In the genomic region with DNA sequence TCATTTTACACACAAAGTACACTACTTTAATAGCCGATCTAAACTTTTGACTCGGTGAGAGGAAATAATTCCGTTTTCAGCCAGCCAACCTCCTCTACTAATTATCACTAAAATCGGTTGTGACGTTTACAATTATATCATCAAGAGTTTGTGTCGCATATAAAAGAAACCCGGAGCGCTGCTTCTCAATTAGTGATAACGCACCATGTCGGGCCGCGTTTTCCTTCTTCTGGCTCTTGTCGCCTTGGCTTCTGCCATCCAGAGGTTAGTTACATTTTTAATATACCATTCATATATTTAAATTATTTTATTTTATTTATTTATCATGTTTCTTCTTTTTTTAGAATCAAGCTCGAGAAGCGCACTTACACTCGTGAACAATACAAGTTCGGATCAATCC, we compare ENCODE assay signal across 5 worm cellular contexts.
A peak's percentile ranks its signal among the peaks of the same experiment; 100 is the strongest.
TF ChIP-seq lines count a peak whose summit lies in the region.

A gene (plus strand): TSS at position 79 of the 400 bp plus-strand sequence.

TF ChIP-seq in whole organism, L1 larva, 84 proteins besides CTCF, POLR2A, EP300 and RAD21:
- TF ChIP-seq swsn-7 (tag; optimal IDR thresholded peaks at IDR 0.05; lab: Kevin White, UChicago) (no peak), zip-4 (GFP tag; optimal IDR thresholded peaks at IDR 0.05; lab: Kevin White, UChicago) (no peak), mdl-1 (tag; optimal IDR thresholded peaks at IDR 0.05; lab: Kevin White, UChicago) (no peak), ces-1 (GFP tag; optimal IDR thresholded peaks at IDR 0.05; lab: Kevin White, UChicago) (no peak), unc-62 (GFP tag; optimal IDR thresholded peaks at IDR 0.05; lab: Kevin White, UChicago) (no peak), lin-35 (GFP tag; optimal IDR thresholded peaks at IDR 0.05; lab: Kevin White, UChicago) (peak in 1 of 2 experiments; percentile 21), elt-2 (tag; optimal IDR thresholded peaks at IDR 0.05; lab: Kevin White, UChicago) (peak; percentile 39)
TF ChIP-seq in whole organism, L1 larva: peak in this region for 2.

TF ChIP-seq in whole organism, L2 larva, 48 proteins besides CTCF, POLR2A, EP300 and RAD21:
- peak; percentile 15 for TF ChIP-seq fos-1 (tag; optimal IDR thresholded peaks at IDR 0.05; lab: Kevin White, UChicago)
- TF ChIP-seq ztf-11 (tag; optimal IDR thresholded peaks at IDR 0.05; lab: Kevin White, UChicago), result no peak
- TF ChIP-seq gmeb-1 (tag; optimal IDR thresholded peaks at IDR 0.05; lab: Kevin White, UChicago), result peak; percentile 14

TF ChIP-seq in whole organism, L3 larva, 47 proteins besides CTCF, POLR2A, EP300 and RAD21:
- TF ChIP-seq nhr-237 (tag; optimal IDR thresholded peaks at IDR 0.05; lab: Kevin White, UChicago) (no peak), nhr-25 (tag; optimal IDR thresholded peaks at IDR 0.05; lab: Kevin White, UChicago) (no peak), zag-1 (tag; optimal IDR thresholded peaks at IDR 0.05; lab: Kevin White, UChicago) (no peak), lin-39 (tag; optimal IDR thresholded peaks at IDR 0.05; lab: Kevin White, UChicago) (no peak), skn-1 (tag; optimal IDR thresholded peaks at IDR 0.05; lab: Kevin White, UChicago) (no peak), unc-39 (tag; optimal IDR thresholded peaks at IDR 0.05; lab: Kevin White, UChicago) (no peak), ama-1 (optimal IDR thresholded peaks at IDR 0.05; lab: Kevin White, UChicago) (no peak), unc-62 (GFP tag; optimal IDR thresholded peaks at IDR 0.05; lab: Kevin White, UChicago) (no peak), R02D3.7 (tag; optimal IDR thresholded peaks at IDR 0.05; lab: Kevin White, UChicago) (no peak), nhr-23 (tag; optimal IDR thresholded peaks at IDR 0.05; lab: Kevin White, UChicago) (no peak), fkh-10 (GFP tag; optimal IDR thresholded peaks at IDR 0.05; lab: Kevin White, UChicago) (no peak), aly-2 (tag; optimal IDR thresholded peaks at IDR 0.05; lab: Kevin White, UChicago) (no peak), pha-4 (tag; optimal IDR thresholded peaks at IDR 0.05; lab: Kevin White, UChicago) (peak; percentile 2), ceh-82 (tag; optimal IDR thresholded peaks at IDR 0.05; lab: Kevin White, UChicago) (no peak), eor-1 (tag; optimal IDR thresholded peaks at IDR 0.05; lab: Kevin White, UChicago) (no peak), nhr-11 (tag; optimal IDR thresholded peaks at IDR 0.05; lab: Kevin White, UChicago) (no peak), elt-1 (tag; optimal IDR thresholded peaks at IDR 0.05; lab: Kevin White, UChicago) (no peak), daf-12 (tag; optimal IDR thresholded peaks at IDR 0.05; lab: Kevin White, UChicago) (no peak), pqm-1 (tag; optimal IDR thresholded peaks at IDR 0.05; lab: Kevin White, UChicago) (peak; percentile 41), nhr-28 (tag; optimal IDR thresholded peaks at IDR 0.05; lab: Kevin White, UChicago) (no peak), nhr-77 (tag; optimal IDR thresholded peaks at IDR 0.05; lab: Kevin White, UChicago) (no peak), jun-1 (tag; optimal IDR thresholded peaks at IDR 0.05; lab: Kevin White, UChicago) (no peak), egl-27 (tag; optimal IDR thresholded peaks at IDR 0.05; lab: Kevin White, UChicago) (no peak), egl-5 (tag; optimal IDR thresholded peaks at IDR 0.05; lab: Kevin White, UChicago) (no peak), elt-2 (tag; optimal IDR thresholded peaks at IDR 0.05; lab: Kevin White, UChicago) (peak; percentile 68)

TF ChIP-seq in whole organism, L4 larva, 104 proteins besides CTCF, POLR2A, EP300 and RAD21:
- peak; percentile 14 for TF ChIP-seq hlh-11 (tag; optimal IDR thresholded peaks at IDR 0.05; lab: Kevin White, UChicago)
- peak; percentile 69 for TF ChIP-seq ama-1 (optimal IDR thresholded peaks at IDR 0.05; lab: Kevin White, UChicago)
- peak; percentile 20; the same call in 1 of the 2 replicates for TF ChIP-seq dmd-6 (GFP tag; IDR thresholded peaks at IDR 0.05; lab: Robert Waterston, UW)
- TF ChIP-seq dve-1 (tag; optimal IDR thresholded peaks at IDR 0.05; lab: Kevin White, UChicago; ENCODE audit: insufficient read depth), result peak; percentile 35
- TF ChIP-seq zip-2 (tag; optimal IDR thresholded peaks at IDR 0.05; lab: Kevin White, UChicago), result no peak
- peak; percentile 48 for TF ChIP-seq pqm-1 (tag; optimal IDR thresholded peaks at IDR 0.05; lab: Kevin White, UChicago)
- TF ChIP-seq daf-16 (GFP tag; optimal IDR thresholded peaks at IDR 0.05; lab: Kevin White, UChicago), result no peak
- TF ChIP-seq daf-16 (tag; optimal IDR thresholded peaks at IDR 0.05; lab: Kevin White, UChicago), result peak; percentile 70
- TF ChIP-seq nhr-28 (tag; optimal IDR thresholded peaks at IDR 0.05; lab: Kevin White, UChicago), result peak; percentile 22
- TF ChIP-seq nhr-25 (tag; optimal IDR thresholded peaks at IDR 0.05; lab: Kevin White, UChicago; ENCODE audit: borderline replicate concordance, insufficient read depth), result no peak
- no peak for TF ChIP-seq lin-38 (GFP tag; IDR thresholded peaks at IDR 0.05; lab: Robert Waterston, UW)

TF ChIP-seq in whole organism, late embryonic, 69 proteins besides CTCF, POLR2A, EP300 and RAD21:
- TF ChIP-seq nhr-232 (tag; optimal IDR thresholded peaks at IDR 0.05; lab: Kevin White, UChicago) (no peak), ceh-31 (tag; optimal IDR thresholded peaks at IDR 0.05; lab: Kevin White, UChicago) (no peak), elt-2 (tag; optimal IDR thresholded peaks at IDR 0.05; lab: Kevin White, UChicago) (peak; percentile 34)
